Fruit fly (Drosophila melanogaster) Kc167 (cell line): ENCODE data around the gene CG15739.

Experiments used
- Myc ChIP-seq: fragments of >200 bp; optimal IDR thresholded peaks from 2 replicates; lab custom pipeline; 2017; ENCODE audit warnings: missing external identifiers
- h ChIP-seq: fragments of >200 bp; optimal IDR thresholded peaks from 3 replicates; lab custom pipeline; 2018; ENCODE audit warnings: missing external identifiers
- insv ChIP-seq: fragments of >200 bp; optimal IDR thresholded peaks from 3 replicates; lab custom pipeline; 2018; ENCODE audit warnings: missing external identifiers
- psq ChIP-seq: fragments of >200 bp; optimal IDR thresholded peaks from 2 replicates; lab custom pipeline; 2017; ENCODE audit warnings: missing external identifiers

DNA sequence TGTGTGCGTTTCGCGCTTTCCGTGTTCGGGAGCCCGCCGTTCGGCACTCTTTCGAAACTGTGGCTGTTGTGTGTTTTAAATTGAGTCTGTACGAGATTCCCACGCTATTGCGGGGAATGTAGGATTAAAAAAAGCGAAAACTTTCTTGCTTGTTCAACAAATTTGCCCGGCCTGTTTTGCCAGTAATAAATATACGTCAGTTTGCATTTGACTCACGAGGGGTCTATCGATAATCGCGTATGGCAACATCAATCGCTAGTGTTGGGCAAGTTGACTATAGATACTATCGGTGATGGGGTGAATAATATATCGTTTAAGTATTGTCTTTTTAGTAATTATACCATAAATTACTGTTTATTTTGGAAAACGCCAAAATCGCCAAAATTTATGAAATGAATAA lies 32.0 kb downstream of the CG15739 start, which contains the start of gene Upf1:
- TF ChIP-seq h (lab: Kevin White, UChicago) (no peak), Myc (no peak), psq (lab: Kevin White, UChicago) (no peak), insv (lab: Kevin White, UChicago) (no peak)
